Fruit fly (Drosophila melanogaster) whole organism, pupa: ENCODE results near the gene GstZ1.

ENCODE experiments used
- CG13204 ChIP-seq: fragments of 200-800 bp; sonication (Bioruptor generic); optimal IDR thresholded peaks from 2 replicates; lab custom pipeline; 2018; ENCODE audit warnings: missing biosample characterization, mild to moderate bottlenecking, missing genetic modification characterization, moderate library complexity
- CG8159 ChIP-seq: fragments of 200-800 bp; sonication (Bioruptor generic); optimal IDR thresholded peaks from 3 replicates; lab custom pipeline; 2018; ENCODE audit warnings: missing biosample characterization, mild to moderate bottlenecking, missing genetic modification characterization, moderate library complexity
- Pif1A ChIP-seq: fragments of 200-800 bp; sonication (Bioruptor generic); optimal IDR thresholded peaks from 3 replicates; lab custom pipeline; 2016; ENCODE audit warnings: missing biosample characterization, missing genetic modification characterization

dm6 chr3R:9503329-9504088 is 47.2 kb upstream of the GstZ1 start:
- no peak for TF ChIP-seq Pif1A
- no peak for TF ChIP-seq CG13204
- TF ChIP-seq CG8159 (tag; lab: Kevin White, UChicago) = no peak
